Worm (Caenorhabditis elegans) whole organism, L4 larva: ENCODE data around the gene str-3.
A peak's percentile ranks its signal among the peaks of the same experiment; 100 is the strongest.

ENCODE experiments used
- D1046.2 ChIP-seq: fragments of 200-800 bp; sonication (Bioruptor generic); IDR thresholded peaks from 2 replicates; pipeline ENCODE4 v1.3.6; 2022; ENCODE audit warnings: missing genetic modification characterization, missing compliant biosample characterization
- fkh-10 ChIP-seq: fragments of 150-350 bp; optimal IDR thresholded peaks from 2 replicates; lab custom pipeline; 2014; ENCODE audit warnings: missing biosample characterization, missing genetic modification reagents, missing genetic modification characterization
- nhr-25 ChIP-seq: sonication (generic microtip); optimal IDR thresholded peaks from 2 replicates; lab custom pipeline; 2017; ENCODE audit warnings: missing genetic modification characterization, mild to moderate bottlenecking, missing compliant biosample characterization, antibody characterized with exemption, moderate library complexity, borderline replicate concordance; ENCODE audit not compliant: insufficient read depth
- nhr-77 ChIP-seq: fragments of 150-350 bp; optimal IDR thresholded peaks from 2 replicates; lab custom pipeline; 2014; ENCODE audit warnings: missing biosample characterization, missing genetic modification characterization
- tag-97 ChIP-seq: fragments of 200-800 bp; sonication (Bioruptor generic); IDR thresholded peaks from 2 replicates; pipeline ENCODE4 v1.3.6; 2022; ENCODE audit warnings: missing genetic modification characterization, missing compliant biosample characterization
- unc-62 ChIP-seq, 3 experiments: fragments of 150-350 bp in 1 of 3; sonication (generic microtip); optimal IDR thresholded peaks in 2 of 3; peaks in 1 of 3; 1 replicate in 1 of 3; 2 replicates in 2 of 3; lab custom pipeline; 2014 to 2017; ENCODE audit warnings: missing biosample characterization in 3 of 3, missing genetic modification characterization in 3 of 3, missing genetic modification reagents in 3 of 3, missing genotype in 1 of 3

ce11 chrIV:11049806-11050205 lies 50.4 kb downstream of the str-3 start, which contains the start of gene F36H1.3:
- TF ChIP-seq unc-62 (GFP tag; optimal IDR thresholded peaks at IDR 0.05 in 1 of 2; lab: Kevin White, UChicago): peak in 1 of 2 experiments; percentile 92
- TF ChIP-seq unc-62 (tag; optimal IDR thresholded peaks at IDR 0.05; lab: Kevin White, UChicago): no peak
- TF ChIP-seq fkh-10 (GFP tag; lab: Kevin White, UChicago): no peak
- no peak for TF ChIP-seq D1046.2 (GFP tag; lab: Robert Waterston, UW)
- TF ChIP-seq nhr-77: no peak
- TF ChIP-seq tag-97 (GFP tag; lab: Robert Waterston, UW): no peak
- no peak for TF ChIP-seq nhr-25 (tag; lab: Kevin White, UChicago)
